Worm (Caenorhabditis elegans) whole organism, L4 larva: ENCODE results near the gene srw-76.

Experiments
- F10B5.3 ChIP-seq: sonication (generic microtip); optimal IDR thresholded peaks from 2 replicates; lab custom pipeline; 2016; ENCODE audit warnings: mild to moderate bottlenecking, missing genetic modification characterization, missing compliant biosample characterization
- F44E2.7 ChIP-seq: fragments of 200-800 bp; sonication (Bioruptor generic); IDR thresholded peaks from 2 replicates; pipeline ENCODE4 v2.1.2; 2022; ENCODE audit warnings: missing genetic modification characterization, missing compliant biosample characterization
- F49E8.2 ChIP-seq: sonication (generic microtip); optimal IDR thresholded peaks from 2 replicates; lab custom pipeline; 2016; ENCODE audit warnings: missing compliant biosample characterization, mild to moderate bottlenecking, missing genetic modification characterization, borderline replicate concordance
- T20F7.1 ChIP-seq: fragments of 200-800 bp; sonication (Bioruptor generic); optimal IDR thresholded peaks from 2 replicates; lab custom pipeline; 2018; ENCODE audit warnings: mild to moderate bottlenecking, missing genetic modification characterization, missing compliant biosample characterization
- T26A8.4 ChIP-seq: fragments of 200-800 bp; sonication (Bioruptor generic); IDR thresholded peaks from 2 replicates; pipeline ENCODE4 v1.3.6; 2022; ENCODE audit warnings: missing genetic modification characterization, missing compliant biosample characterization
- Y105C5A.15 ChIP-seq: fragments of 200-800 bp; sonication (Bioruptor generic); IDR thresholded peaks from 2 replicates; pipeline ENCODE4 v1.3.6; 2022; ENCODE audit warnings: missing genetic modification characterization, missing compliant biosample characterization
- Y5F2A.4 ChIP-seq: fragments of 200-800 bp; sonication (Bioruptor generic); optimal IDR thresholded peaks from 2 replicates; lab custom pipeline; 2018; ENCODE audit warnings: mild to moderate bottlenecking, missing genetic modification characterization, missing compliant biosample characterization
- Y75B8A.6 ChIP-seq: fragments of 200-800 bp; sonication (Bioruptor generic); IDR thresholded peaks from 2 replicates; pipeline ENCODE4 v1.3.6; 2022; ENCODE audit warnings: missing genetic modification reagents, missing genetic modification characterization, missing compliant biosample characterization
- ZK337.2 ChIP-seq: fragments of 200-800 bp; sonication (Bioruptor generic); IDR thresholded peaks from 2 replicates; pipeline ENCODE4 v1.3.6; 2022; ENCODE audit warnings: missing genetic modification reagents, missing genetic modification characterization, missing compliant biosample characterization
- ZK546.5 ChIP-seq, 2 experiments: sonication (generic microtip); optimal IDR thresholded peaks; 2 replicates each; lab custom pipeline; 2017; ENCODE audit warnings: missing biosample characterization in 2 of 2, missing genetic modification characterization in 2 of 2
- arid-1 ChIP-seq: fragments of 200-800 bp; sonication (Bioruptor generic); conservative IDR thresholded peaks from 2 replicates; pipeline ENCODE4 v1.3.6; 2022; ENCODE audit warnings: missing genetic modification reagents, missing genetic modification characterization, missing compliant biosample characterization
- ceh-32 ChIP-seq: sonication (generic microtip); optimal IDR thresholded peaks from 2 replicates; lab custom pipeline; 2016; ENCODE audit warnings: mild to moderate bottlenecking, missing genetic modification characterization, missing compliant biosample characterization; ENCODE audit not compliant: poor library complexity
- ceh-62 ChIP-seq: sonication (generic microtip); optimal IDR thresholded peaks from 2 replicates; lab custom pipeline; 2017; ENCODE audit warnings: missing biosample characterization, missing genetic modification characterization
- ces-1 ChIP-seq: fragments of 150-350 bp; sonication (generic microtip); optimal IDR thresholded peaks from 4 replicates; lab custom pipeline; 2014; ENCODE audit warnings: missing biosample characterization, missing genetic modification reagents, missing genetic modification characterization
- dmd-6 ChIP-seq: fragments of 200-800 bp; sonication (Bioruptor generic); IDR thresholded peaks from 2 replicates; pipeline ENCODE4 v1.3.6; 2022; ENCODE audit warnings: missing genetic modification reagents, missing genetic modification characterization, missing compliant biosample characterization
- dpl-1 ChIP-seq: fragments of 150-350 bp; optimal IDR thresholded peaks from 2 replicates; lab custom pipeline; 2014; ENCODE audit warnings: missing biosample characterization, missing genetic modification reagents, missing genetic modification characterization
- duxl-1 ChIP-seq: sonication (generic microtip); optimal IDR thresholded peaks from 2 replicates; lab custom pipeline; 2016; ENCODE audit warnings: mild to moderate bottlenecking, missing genetic modification characterization, moderate library complexity, missing compliant biosample characterization; ENCODE audit not compliant: poor library complexity
- egl-43 ChIP-seq: fragments of 200-800 bp; sonication (Bioruptor generic); IDR thresholded peaks from 2 replicates; pipeline ENCODE4 v1.3.6; 2022; ENCODE audit warnings: missing genetic modification reagents, missing genetic modification characterization, missing compliant biosample characterization
- fkh-10 ChIP-seq: fragments of 150-350 bp; optimal IDR thresholded peaks from 2 replicates; lab custom pipeline; 2014; ENCODE audit warnings: missing biosample characterization, missing genetic modification reagents, missing genetic modification characterization
- gei-8 ChIP-seq: fragments of 200-800 bp; sonication (Bioruptor generic); optimal IDR thresholded peaks from 2 replicates; lab custom pipeline; 2018; ENCODE audit warnings: mild to moderate bottlenecking, missing genetic modification characterization, missing compliant biosample characterization
- hif-1 ChIP-seq, 2 experiments: sonication (generic microtip); optimal IDR thresholded peaks; 2 replicates each; lab custom pipeline; 2016 to 2017; ENCODE audit warnings: missing compliant biosample characterization in 2 of 2, missing genetic modification characterization in 2 of 2, missing genetic modification reagents in 2 of 2, missing genotype in 2 of 2, mild to moderate bottlenecking in 1 of 2
- hlh-11 ChIP-seq: fragments of 200-800 bp; sonication (Bioruptor generic); optimal IDR thresholded peaks from 2 replicates; lab custom pipeline; 2018; ENCODE audit warnings: mild to moderate bottlenecking, missing genetic modification characterization, missing compliant biosample characterization
- hmg-1.1 ChIP-seq: fragments of 200-800 bp; sonication (Bioruptor generic); IDR thresholded peaks from 2 replicates; pipeline ENCODE4 v1.3.6; 2022; ENCODE audit warnings: missing genetic modification reagents, missing genetic modification characterization, missing compliant biosample characterization
- lim-7 ChIP-seq: fragments of 200-800 bp; sonication (Bioruptor generic); IDR thresholded peaks from 2 replicates; pipeline ENCODE4 v1.3.6; 2022; ENCODE audit warnings: missing genetic modification characterization, missing compliant biosample characterization
- lin-13 ChIP-seq: fragments of 150-350 bp; optimal IDR thresholded peaks from 2 replicates; lab custom pipeline; 2014; ENCODE audit warnings: missing biosample characterization, missing genetic modification reagents, missing genetic modification characterization
- lin-29 ChIP-seq: fragments of 200-800 bp; sonication (Bioruptor generic); IDR thresholded peaks from 2 replicates; pipeline ENCODE4 v1.3.6; 2022; ENCODE audit warnings: missing genetic modification reagents, missing genetic modification characterization, missing compliant biosample characterization
- lir-3 ChIP-seq: sonication (generic microtip); optimal IDR thresholded peaks from 2 replicates; lab custom pipeline; 2016; ENCODE audit warnings: mild to moderate bottlenecking, missing genetic modification characterization, missing compliant biosample characterization
- madf-5 ChIP-seq, 2 experiments: fragments of 200-800 bp; sonication (Bioruptor generic); IDR thresholded peaks; 2 replicates each; pipeline ENCODE4 v1.3.6; 2022; ENCODE audit warnings: missing compliant biosample characterization in 2 of 2, missing genetic modification characterization in 2 of 2
- mdl-1 ChIP-seq, 2 experiments: fragments of 150-350 bp in 1 of 2; sonication (generic microtip) in 1 of 2; optimal IDR thresholded peaks; 2 replicates each; lab custom pipeline; 2014 to 2017; ENCODE audit warnings: missing biosample characterization in 2 of 2, missing genetic modification characterization in 2 of 2
- mdt-29 ChIP-seq: fragments of 200-800 bp; sonication (Bioruptor generic); IDR thresholded peaks from 2 replicates; pipeline ENCODE4 v1.3.6; 2022; ENCODE audit warnings: missing genetic modification reagents, missing genetic modification characterization, missing compliant biosample characterization
- nhr-237 ChIP-seq: sonication (generic microtip); optimal IDR thresholded peaks from 2 replicates; lab custom pipeline; 2017; ENCODE audit warnings: missing biosample characterization, missing genetic modification characterization
- nhr-28 ChIP-seq: fragments of 150-350 bp; optimal IDR thresholded peaks from 2 replicates; lab custom pipeline; 2014; ENCODE audit warnings: missing biosample characterization, missing genetic modification characterization
- nhr-76 ChIP-seq: fragments of 150-350 bp; optimal IDR thresholded peaks from 2 replicates; lab custom pipeline; 2014; ENCODE audit warnings: missing biosample characterization, missing genetic modification characterization
- pha-4 ChIP-seq, 2 experiments: fragments of 150-350 bp in 1 of 2; fragments of 200-800 bp in 1 of 2; sonication (Bioruptor generic) in 1 of 2; IDR thresholded peaks in 1 of 2; optimal IDR thresholded peaks in 1 of 2; 2 replicates each; pipeline versions ENCODE4 v1.3.6 to Lab custom; 2014 to 2022; ENCODE audit warnings: missing genetic modification characterization in 2 of 2, missing genetic modification reagents in 2 of 2, missing biosample characterization in 1 of 2, missing compliant biosample characterization in 1 of 2
- pqm-1 ChIP-seq: sonication (generic microtip); optimal IDR thresholded peaks from 2 replicates; lab custom pipeline; 2017; ENCODE audit warnings: missing biosample characterization, missing genetic modification characterization
- saeg-2 ChIP-seq: fragments of 200-800 bp; sonication (Bioruptor generic); IDR thresholded peaks from 2 replicates; pipeline ENCODE4 v1.3.6; 2022; ENCODE audit warnings: missing genetic modification reagents, missing genetic modification characterization, missing compliant biosample characterization
- snpc-1.2 ChIP-seq: fragments of 200-800 bp; sonication (Bioruptor generic); IDR thresholded peaks from 2 replicates; pipeline ENCODE4 v1.3.6; 2022; ENCODE audit warnings: missing genetic modification reagents, missing genetic modification characterization, missing compliant biosample characterization
- snpc-4 ChIP-seq: fragments of 150-350 bp; optimal IDR thresholded peaks from 2 replicates; lab custom pipeline; 2014; ENCODE audit warnings: missing biosample characterization, missing genetic modification characterization
- spr-3 ChIP-seq: fragments of 200-800 bp; sonication (Bioruptor generic); optimal IDR thresholded peaks from 2 replicates; lab custom pipeline; 2018; ENCODE audit warnings: mild to moderate bottlenecking, missing genetic modification characterization, missing compliant biosample characterization
- tra-1 ChIP-seq: fragments of 200-800 bp; sonication (Bioruptor generic); IDR thresholded peaks from 2 replicates; pipeline ENCODE4 v1.3.6; 2022; ENCODE audit warnings: missing genetic modification reagents, missing genetic modification characterization, missing compliant biosample characterization
- unc-39 ChIP-seq: sonication (generic microtip); optimal IDR thresholded peaks from 2 replicates; lab custom pipeline; 2017; ENCODE audit warnings: missing biosample characterization, missing genetic modification characterization
- unc-62 ChIP-seq, 3 experiments: fragments of 150-350 bp in 1 of 3; sonication (generic microtip); optimal IDR thresholded peaks in 2 of 3; peaks in 1 of 3; 1 replicate in 1 of 3; 2 replicates in 2 of 3; lab custom pipeline; 2014 to 2017; ENCODE audit warnings: missing biosample characterization in 3 of 3, missing genetic modification characterization in 3 of 3, missing genetic modification reagents in 3 of 3, missing genotype in 1 of 3

srw-76 gene

ce11 chrV:16621894-16622293 lies 16.2 kb downstream of the srw-76 start (continued):
- TF ChIP-seq pha-4 (GFP tag; IDR thresholded peaks at IDR 0.05; lab: Robert Waterston, UW): no peak
- no peak for TF ChIP-seq pha-4 (tag; optimal IDR thresholded peaks at IDR 0.05; lab: Kevin White, UChicago)
- no peak for TF ChIP-seq Y105C5A.15 (GFP tag; lab: Robert Waterston, UW)
- no peak for TF ChIP-seq F10B5.3 (tag; lab: Kevin White, UChicago)
- TF ChIP-seq mdl-1 (tag; optimal IDR thresholded peaks at IDR 0.05; lab: Kevin White, UChicago): no peak
- no peak for TF ChIP-seq lir-3
- no peak for TF ChIP-seq fkh-10
- no peak for TF ChIP-seq lin-29
- no peak for TF ChIP-seq ceh-32 (tag; lab: Kevin White, UChicago)
- TF ChIP-seq tra-1 (GFP tag; lab: Robert Waterston, UW): no peak
- TF ChIP-seq nhr-28: no peak
- TF ChIP-seq F44E2.7 (GFP tag; lab: Robert Waterston, UW): no peak
- TF ChIP-seq unc-62 (GFP tag; optimal IDR thresholded peaks at IDR 0.05 in 1 of 2; lab: Kevin White, UChicago): no peak
- no peak for TF ChIP-seq unc-62 (tag; optimal IDR thresholded peaks at IDR 0.05; lab: Kevin White, UChicago)
- no peak for TF ChIP-seq ceh-62 (tag; lab: Kevin White, UChicago)
- TF ChIP-seq Y75B8A.6 (GFP tag; lab: Robert Waterston, UW): no peak
- TF ChIP-seq dmd-6 (GFP tag; lab: Robert Waterston, UW): peak; percentile 38
- peak; percentile 49; the same call in 1 of the 2 replicates for TF ChIP-seq arid-1 (GFP tag; lab: Robert Waterston, UW)
- TF ChIP-seq hif-1 (tag; optimal IDR thresholded peaks at IDR 0.05; lab: Kevin White, UChicago): no peak
- no peak for TF ChIP-seq dpl-1
- TF ChIP-seq madf-5 (GFP tag; IDR thresholded peaks at IDR 0.05; lab: Robert Waterston, UW): no peak
- TF ChIP-seq ZK546.5 (tag; optimal IDR thresholded peaks at IDR 0.05; lab: Kevin White, UChicago): no peak
- TF ChIP-seq egl-43 (GFP tag; lab: Robert Waterston, UW): no peak
- no peak for TF ChIP-seq gei-8 (GFP tag; lab: Kevin White, UChicago)
- TF ChIP-seq snpc-1.2 (GFP tag; lab: Robert Waterston, UW): no peak; the same call in 1 of the 2 replicates
- no peak for TF ChIP-seq nhr-237 (tag; lab: Kevin White, UChicago)
- TF ChIP-seq ces-1 (GFP tag; lab: Kevin White, UChicago): no peak
- no peak for TF ChIP-seq F49E8.2 (tag; lab: Kevin White, UChicago)
- no peak for TF ChIP-seq Y5F2A.4 (GFP tag; lab: Kevin White, UChicago)
- TF ChIP-seq snpc-4 (tag; lab: Kevin White, UChicago): no peak
- peak; percentile 77 for TF ChIP-seq lim-7 (GFP tag; lab: Robert Waterston, UW)
- 0 out of 2 replicates have a peak, but pooled peaks have one; percentile 26 for TF ChIP-seq mdt-29 (GFP tag; lab: Robert Waterston, UW)
- no peak for TF ChIP-seq nhr-76 (tag; lab: Kevin White, UChicago)
- no peak for TF ChIP-seq T20F7.1 (GFP tag; lab: Kevin White, UChicago)
- no peak for TF ChIP-seq duxl-1 (tag; lab: Kevin White, UChicago)
- peak; percentile 33 for TF ChIP-seq spr-3 (GFP tag; lab: Kevin White, UChicago)
- TF ChIP-seq unc-39 (tag; lab: Kevin White, UChicago): no peak
- TF ChIP-seq hlh-11 (tag; lab: Kevin White, UChicago): no peak
- no peak for TF ChIP-seq hmg-1.1
- no peak for TF ChIP-seq pqm-1 (tag; lab: Kevin White, UChicago)
- no peak for TF ChIP-seq saeg-2 (GFP tag; lab: Robert Waterston, UW)
- TF ChIP-seq ZK337.2 (GFP tag; lab: Robert Waterston, UW): no peak
- TF ChIP-seq lin-13 (GFP tag; lab: Kevin White, UChicago): no peak
- peak; percentile 27; the same call in 1 of the 2 replicates for TF ChIP-seq T26A8.4 (GFP tag; lab: Robert Waterston, UW)
